Worm (Caenorhabditis elegans) whole organism, L2 larva: Measurements from ENCODE around the gene M163.21.
"Not testable (repeated sequence)": the region's sequence is repeated elsewhere in the genome, so short reads cannot be mapped to it uniquely, and the experiment has no call there.

ENCODE experiments used
- aly-2 ChIP-seq: fragments of 150-350 bp; optimal IDR thresholded peaks from 2 replicates; lab custom pipeline; 2014; ENCODE audit warnings: missing biosample characterization, missing genetic modification characterization
- ama-1 ChIP-seq: fragments of 150-350 bp; optimal IDR thresholded peaks from 2 replicates; lab custom pipeline; 2018; ENCODE audit warnings: inconsistent platforms
- blmp-1 ChIP-seq: sonication (generic microtip); optimal IDR thresholded peaks from 2 replicates; lab custom pipeline; 2017; ENCODE audit warnings: missing genetic modification characterization, mild to moderate bottlenecking, missing compliant biosample characterization, antibody characterized with exemption, moderate library complexity; ENCODE audit not compliant: insufficient read depth
- elt-1 ChIP-seq: fragments of 150-350 bp; optimal IDR thresholded peaks from 2 replicates; lab custom pipeline; 2014; ENCODE audit warnings: missing biosample characterization, missing genetic modification characterization
- lin-11 ChIP-seq: fragments of 150-350 bp; sonication (generic microtip); optimal IDR thresholded peaks from 2 replicates; lab custom pipeline; 2014; ENCODE audit warnings: missing biosample characterization, missing genetic modification characterization, inconsistent platforms, mixed read lengths
- mdl-1 ChIP-seq, 2 experiments: fragments of 150-350 bp in 1 of 2; sonication (generic microtip) in 1 of 2; optimal IDR thresholded peaks; 2 replicates each; lab custom pipeline; 2017; ENCODE audit warnings: missing biosample characterization in 2 of 2, missing genetic modification characterization in 2 of 2
- nhr-11 ChIP-seq: fragments of 150-350 bp; optimal IDR thresholded peaks from 2 replicates; lab custom pipeline; 2014; ENCODE audit warnings: missing biosample characterization, missing genetic modification characterization
- nhr-12 ChIP-seq: fragments of 150-350 bp; optimal IDR thresholded peaks from 2 replicates; lab custom pipeline; 2014; ENCODE audit warnings: missing biosample characterization, missing genetic modification characterization
- nhr-25 ChIP-seq: fragments of 150-350 bp; sonication (generic microtip); optimal IDR thresholded peaks from 3 replicates; lab custom pipeline; 2014; ENCODE audit warnings: missing biosample characterization, missing genetic modification characterization
- unc-55 ChIP-seq: fragments of 150-350 bp; sonication (generic microtip); optimal IDR thresholded peaks from 3 replicates; lab custom pipeline; 2014; ENCODE audit warnings: missing biosample characterization, missing genetic modification reagents, missing genetic modification characterization
- unc-62 ChIP-seq: fragments of 150-350 bp; optimal IDR thresholded peaks from 2 replicates; lab custom pipeline; 2014; ENCODE audit warnings: missing biosample characterization, missing genetic modification reagents, missing genetic modification characterization
- ztf-1 ChIP-seq: fragments of 200-800 bp; sonication (Bioruptor generic); conservative IDR thresholded peaks from 2 replicates; pipeline ENCODE4 v1.3.6; 2022; ENCODE audit warnings: missing genetic modification characterization, missing compliant biosample characterization
- ztf-11 ChIP-seq: sonication (generic microtip); optimal IDR thresholded peaks from 2 replicates; lab custom pipeline; 2017; ENCODE audit warnings: missing biosample characterization, missing genetic modification characterization

DNA sequence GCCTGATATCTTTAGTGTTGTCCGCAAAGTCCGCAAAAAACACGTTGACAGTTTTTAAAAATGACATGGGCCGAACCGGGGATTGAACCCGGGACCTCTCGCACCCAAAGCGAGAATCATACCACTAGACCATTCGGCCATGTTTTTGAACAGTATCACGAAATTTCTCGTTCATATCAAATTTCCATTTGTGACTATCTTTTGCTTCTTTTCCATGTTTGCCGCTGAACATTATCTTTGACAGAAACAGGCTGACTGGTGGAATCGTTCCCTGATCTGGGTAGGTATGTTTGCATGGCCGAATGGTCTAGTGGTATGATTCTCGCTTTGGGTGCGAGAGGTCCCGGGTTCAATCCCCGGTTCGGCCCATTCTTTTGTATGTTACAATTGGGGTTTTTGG lies 28.8 kb upstream of the M163.21 start:
- not testable (repeated sequence) for TF ChIP-seq lin-11 (tag; lab: Kevin White, UChicago); nhr-12 (tag; lab: Kevin White, UChicago); unc-62 (GFP tag; lab: Kevin White, UChicago); ztf-1 (GFP tag; lab: Robert Waterston, UW); elt-1 (tag; lab: Kevin White, UChicago); ama-1 (lab: Kevin White, UChicago); unc-55; nhr-11 (tag; lab: Kevin White, UChicago); blmp-1 (tag; lab: Kevin White, UChicago); aly-2 (tag; lab: Kevin White, UChicago); nhr-25; mdl-1 (tag; optimal IDR thresholded peaks at IDR 0.05; lab: Kevin White, UChicago); ztf-11 (tag; lab: Kevin White, UChicago)
